Worm (Caenorhabditis elegans) whole organism, L4 larva: ENCODE data around the gene nhr-172.

Experiments
- aha-1 ChIP-seq: fragments of 150-350 bp; peaks from one replicate; lab custom pipeline; 2014; ENCODE audit warnings: missing biosample characterization, missing genetic modification characterization
- ama-1 ChIP-seq: fragments of 150-350 bp; optimal IDR thresholded peaks from 2 replicates; lab custom pipeline; 2014; ENCODE audit warnings: inconsistent platforms, mixed read lengths
- ceh-32 ChIP-seq: sonication (generic microtip); optimal IDR thresholded peaks from 2 replicates; lab custom pipeline; 2016; ENCODE audit warnings: mild to moderate bottlenecking, missing genetic modification characterization, missing compliant biosample characterization; ENCODE audit not compliant: poor library complexity
- ceh-82 ChIP-seq: sonication (generic microtip); optimal IDR thresholded peaks from 2 replicates; lab custom pipeline; 2017; ENCODE audit warnings: missing biosample characterization, missing genetic modification characterization
- daf-19 ChIP-seq: fragments of 200-800 bp; sonication (Bioruptor generic); conservative IDR thresholded peaks from 2 replicates; pipeline ENCODE4 v1.3.6; 2022; ENCODE audit warnings: missing genetic modification characterization, missing compliant biosample characterization
- lin-29 ChIP-seq: fragments of 200-800 bp; sonication (Bioruptor generic); IDR thresholded peaks from 2 replicates; pipeline ENCODE4 v1.3.6; 2022; ENCODE audit warnings: missing genetic modification reagents, missing genetic modification characterization, missing compliant biosample characterization
- madf-5 ChIP-seq, 2 experiments: fragments of 200-800 bp; sonication (Bioruptor generic); IDR thresholded peaks; 2 replicates each; pipeline ENCODE4 v1.3.6; 2022; ENCODE audit warnings: missing compliant biosample characterization in 2 of 2, missing genetic modification characterization in 2 of 2
- madf-9 ChIP-seq: fragments of 200-800 bp; sonication (Bioruptor generic); conservative IDR thresholded peaks from 2 replicates; pipeline ENCODE4 v1.3.6; 2022; ENCODE audit warnings: missing genetic modification reagents, missing genetic modification characterization, missing compliant biosample characterization
- mep-1 ChIP-seq: fragments of 150-350 bp; sonication (generic microtip); optimal IDR thresholded peaks from 3 replicates; lab custom pipeline; 2014; ENCODE audit warnings: missing biosample characterization, missing genetic modification characterization
- mxl-3 ChIP-seq: fragments of 200-800 bp; sonication (Bioruptor generic); optimal IDR thresholded peaks from 2 replicates; lab custom pipeline; 2018; ENCODE audit warnings: mild to moderate bottlenecking, missing genetic modification characterization, missing compliant biosample characterization
- nhr-25 ChIP-seq: sonication (generic microtip); optimal IDR thresholded peaks from 2 replicates; lab custom pipeline; 2017; ENCODE audit warnings: missing genetic modification characterization, mild to moderate bottlenecking, missing compliant biosample characterization, antibody characterized with exemption, moderate library complexity, borderline replicate concordance; ENCODE audit not compliant: insufficient read depth
- unc-62 ChIP-seq, 3 experiments: fragments of 150-350 bp in 1 of 3; sonication (generic microtip); optimal IDR thresholded peaks in 2 of 3; peaks in 1 of 3; 1 replicate in 1 of 3; 2 replicates in 2 of 3; lab custom pipeline; 2014 to 2017; ENCODE audit warnings: missing biosample characterization in 3 of 3, missing genetic modification characterization in 3 of 3, missing genetic modification reagents in 3 of 3, missing genotype in 1 of 3
- zip-2 ChIP-seq: fragments of 150-350 bp; optimal IDR thresholded peaks from 2 replicates; lab custom pipeline; 2014; ENCODE audit warnings: missing biosample characterization, missing genetic modification characterization
- ztf-11 ChIP-seq: fragments of 150-350 bp; optimal IDR thresholded peaks from 2 replicates; lab custom pipeline; 2014; ENCODE audit warnings: missing biosample characterization, missing genetic modification characterization

The nhr-172 gene

DNA sequence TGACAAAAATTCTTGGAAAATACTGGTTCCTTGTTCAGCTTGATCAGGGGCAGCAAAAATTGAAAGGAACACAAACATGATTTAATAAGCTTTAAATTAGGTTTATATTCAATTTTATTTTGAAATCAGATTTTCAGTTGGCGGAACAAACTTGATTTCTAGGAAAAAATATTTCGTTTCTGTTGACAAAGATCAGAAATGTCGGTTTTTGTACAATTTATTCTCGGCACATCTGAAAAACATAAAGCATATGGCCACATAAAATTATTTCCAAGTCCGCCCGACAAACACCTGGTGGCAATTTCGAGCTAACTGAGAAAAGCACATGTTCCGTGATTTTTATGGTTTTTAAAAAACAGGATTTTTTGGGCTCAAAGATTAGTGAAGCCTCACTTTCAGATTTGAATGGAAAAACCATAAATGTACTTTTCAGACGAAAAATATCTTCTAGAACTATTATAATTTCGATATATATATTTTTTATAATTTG is 45.1 kb downstream of the nhr-172 start, which contains the start of gene ttr-10:
TSS of gene ttr-10 (minus strand) at position 51 of the 490 bp plus-strand sequence.
- TF ChIP-seq nhr-25 (tag; lab: Kevin White, UChicago) (no peak), unc-62 (GFP tag; optimal IDR thresholded peaks at IDR 0.05 in 1 of 2; lab: Kevin White, UChicago) (peak in 1 of 2 experiments; percentile 95), unc-62 (tag; optimal IDR thresholded peaks at IDR 0.05; lab: Kevin White, UChicago) (no peak), aha-1 (peak; percentile 1)

DNA sequence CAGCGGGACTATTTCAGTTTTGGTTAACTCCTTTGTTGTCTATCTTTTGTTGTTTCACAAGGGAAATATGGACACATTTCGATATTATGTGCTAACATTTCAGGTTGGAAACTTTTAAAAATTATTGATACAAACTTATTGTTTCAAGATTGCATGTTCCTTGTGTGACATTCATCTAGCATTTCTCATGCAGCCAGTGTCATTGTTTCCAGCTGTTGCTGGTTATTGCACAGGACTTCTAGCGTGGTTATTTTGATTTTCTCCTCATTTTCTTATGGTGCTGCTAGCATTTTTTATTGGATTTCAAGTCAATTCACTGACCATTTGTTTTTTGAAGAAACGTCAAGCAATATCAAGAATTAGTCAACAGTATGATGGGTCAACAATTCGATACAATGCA is 47.1 kb downstream of the nhr-172 start:
- TF ChIP-seq daf-19 (no peak), unc-62 (GFP tag; optimal IDR thresholded peaks at IDR 0.05 in 1 of 2; lab: Kevin White, UChicago) (peak in 1 of 2 experiments; percentile 34), unc-62 (tag; optimal IDR thresholded peaks at IDR 0.05; lab: Kevin White, UChicago) (no peak)

DNA sequence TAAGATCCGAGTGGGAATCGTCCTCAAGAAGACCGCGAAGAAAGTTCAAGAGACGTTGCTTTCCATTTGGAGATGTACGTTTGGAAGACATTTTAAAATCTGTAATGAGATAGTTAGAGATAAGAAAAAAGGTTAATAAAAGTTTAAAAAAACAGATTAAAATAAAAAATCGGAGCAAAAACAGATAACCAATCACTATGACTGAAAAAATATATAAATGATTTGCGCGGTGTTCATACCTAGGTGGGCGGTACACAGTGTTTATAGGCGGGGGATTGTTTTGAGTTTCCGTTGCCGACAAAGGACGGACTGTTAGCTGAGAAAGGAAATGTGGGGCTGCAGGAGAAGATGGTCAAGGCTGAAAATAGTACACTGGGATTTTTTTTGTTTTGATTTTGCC is 49.9 kb downstream of the nhr-172 start, which contains the start of gene ets-7:
TSS of gene ets-7 (minus strand) at position 101 of the 400 bp plus-strand sequence.
- TF ChIP-seq ceh-82 (tag; lab: Kevin White, UChicago) (no peak), zip-2 (no peak), ceh-32 (tag; lab: Kevin White, UChicago) (no peak), mxl-3 (GFP tag; lab: Kevin White, UChicago) (no peak), madf-5 (GFP tag; IDR thresholded peaks at IDR 0.05; lab: Robert Waterston, UW) (no peak), madf-9 (no peak), lin-29 (GFP tag; lab: Robert Waterston, UW) (no peak), ztf-11 (tag; lab: Kevin White, UChicago) (no peak), ama-1 (lab: Kevin White, UChicago) (no peak), mep-1 (no peak)
